Fruit fly (Drosophila melanogaster) whole organism, embryonic: ENCODE data around the gene Lcp65Ad.

ENCODE experiments used
- Kr ChIP-seq: fragments of 200-800 bp; sonication (Bioruptor generic); optimal IDR thresholded peaks from 2 replicates; lab custom pipeline; 2017; ENCODE audit warnings: missing biosample characterization, mild to moderate bottlenecking, missing genetic modification characterization
- Scr ChIP-seq: fragments of 200-800 bp; sonication (Bioruptor generic); IDR thresholded peaks from 2 replicates; pipeline ENCODE4 v1.3.6; 2022; ENCODE audit warnings: missing biosample characterization, missing genetic modification characterization; ENCODE audit not compliant: partially characterized antibody
- lola ChIP-seq, 3 experiments: fragments of >200 bp in 2 of 3; fragments of 200-800 bp in 1 of 3; sonication (Bioruptor generic) in 1 of 3; optimal IDR thresholded peaks; 2 replicates each; lab custom pipeline; 2017 to 2019; ENCODE audit warnings: missing biosample characterization in 3 of 3, missing genetic modification characterization in 3 of 3, mild to moderate bottlenecking in 1 of 3, moderate library complexity in 1 of 3

dm6 chr3L:6097270-6097669 lies 45.9 kb upstream of the Lcp65Ad start, which contains the start of gene Ets65A:
- TF ChIP-seq lola (GFP tag; optimal IDR thresholded peaks at IDR 0.05; lab: Kevin White, UChicago) (no peak), Kr (no peak), Scr (GFP tag; lab: Robert Waterston, UW) (no peak)
